Worm (Caenorhabditis elegans) whole organism, young adult: Measurements from ENCODE around the gene F54B3.1.

Experiments
- F10E7.11 ChIP-seq: sonication (generic microtip); optimal IDR thresholded peaks from 2 replicates; lab custom pipeline; 2017; ENCODE audit warnings: mild to moderate bottlenecking, missing genetic modification characterization, moderate library complexity, missing compliant biosample characterization
- aptf-2 ChIP-seq: fragments of 200-800 bp; sonication (Bioruptor generic); conservative IDR thresholded peaks from 2 replicates; pipeline ENCODE4 v1.3.6; 2022; ENCODE audit warnings: missing genetic modification reagents, missing genetic modification characterization, missing compliant biosample characterization
- attf-3 ChIP-seq: fragments of 200-800 bp; sonication (Bioruptor generic); conservative IDR thresholded peaks from 2 replicates; pipeline ENCODE4 v1.3.6; 2022; ENCODE audit warnings: missing genetic modification reagents, missing genetic modification characterization, missing compliant biosample characterization
- ccch-3 ChIP-seq: fragments of 200-800 bp; sonication (Bioruptor generic); optimal IDR thresholded peaks from 2 replicates; lab custom pipeline; 2018; ENCODE audit warnings: mild to moderate bottlenecking, missing genetic modification characterization, missing compliant biosample characterization
- cebp-2 ChIP-seq: fragments of 200-800 bp; sonication (Bioruptor generic); IDR thresholded peaks from 2 replicates; pipeline ENCODE4 v1.3.6; 2022; ENCODE audit warnings: missing genetic modification characterization, missing compliant biosample characterization
- ceh-58 ChIP-seq: fragments of 200-800 bp; sonication (Bioruptor generic); IDR thresholded peaks from 2 replicates; pipeline ENCODE4 v1.3.6; 2022; ENCODE audit warnings: missing genetic modification characterization, missing compliant biosample characterization
- chd-7 ChIP-seq: sonication (generic microtip); optimal IDR thresholded peaks from 2 replicates; lab custom pipeline; 2016; ENCODE audit warnings: mild to moderate bottlenecking, missing genetic modification characterization, moderate library complexity, missing compliant biosample characterization
- him-1 ChIP-seq: sonication (generic microtip); optimal IDR thresholded peaks from 2 replicates; lab custom pipeline; 2016; ENCODE audit warnings: missing genotype, missing genetic modification reagents, missing genetic modification characterization, missing compliant biosample characterization
- hsf-1 ChIP-seq: fragments of 200-800 bp; sonication (Bioruptor generic); IDR thresholded peaks from 2 replicates; pipeline ENCODE4 v1.3.6; 2022; ENCODE audit warnings: missing genetic modification reagents, missing genetic modification characterization, missing compliant biosample characterization
- mcd-1 ChIP-seq: fragments of 200-800 bp; sonication (Bioruptor generic); IDR thresholded peaks from 2 replicates; pipeline ENCODE4 v1.3.6; 2022; ENCODE audit warnings: missing genetic modification reagents, missing genetic modification characterization, missing compliant biosample characterization
- nhr-90 ChIP-seq: sonication (generic microtip); optimal IDR thresholded peaks from 2 replicates; lab custom pipeline; 2016; ENCODE audit warnings: missing genotype, mild to moderate bottlenecking, missing genetic modification characterization, missing compliant biosample characterization
- snpc-1.1 ChIP-seq: sonication (generic microtip); optimal IDR thresholded peaks from 2 replicates; lab custom pipeline; 2017; ENCODE audit warnings: missing genetic modification characterization, mild to moderate bottlenecking, missing compliant biosample characterization, antibody characterized with exemption, moderate library complexity, missing genotype, missing genetic modification reagents; ENCODE audit not compliant: insufficient read depth
- unc-62 ChIP-seq: fragments of 150-350 bp; optimal IDR thresholded peaks from 2 replicates; lab custom pipeline; 2014; ENCODE audit warnings: missing biosample characterization, missing genetic modification reagents, missing genetic modification characterization

DNA sequence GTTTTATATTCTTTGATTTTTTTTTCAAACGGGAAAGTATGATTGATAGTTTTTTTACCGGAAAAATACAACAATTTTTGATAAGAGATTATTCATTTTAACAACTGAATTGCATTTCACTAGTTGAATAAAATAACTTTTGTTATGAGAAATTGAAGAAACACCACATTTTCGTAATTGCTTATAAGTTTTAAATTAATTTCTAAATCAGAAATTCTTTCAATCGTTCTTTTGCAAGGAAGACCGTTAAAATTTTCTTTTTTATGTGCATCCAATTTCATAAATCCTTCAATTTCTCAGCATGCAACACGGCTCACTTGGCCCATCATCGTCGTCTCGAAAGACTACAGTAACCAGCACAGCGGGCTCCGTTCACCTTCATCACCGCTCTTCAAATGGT, 28.5 kb upstream of the F54B3.1 start, which contains the start of gene plc-3:
- no peak for TF ChIP-seq F10E7.11
- TF ChIP-seq ceh-58 (GFP tag; lab: Robert Waterston, UW), result no peak
- TF ChIP-seq mcd-1, result no peak
- no peak for TF ChIP-seq hsf-1
- TF ChIP-seq unc-62 (GFP tag; lab: Kevin White, UChicago), result no peak
- TF ChIP-seq attf-3 (GFP tag; lab: Robert Waterston, UW), result no peak
- no peak for TF ChIP-seq chd-7 (tag; lab: Kevin White, UChicago)
- TF ChIP-seq cebp-2 (GFP tag; lab: Robert Waterston, UW), result no peak
- TF ChIP-seq snpc-1.1, result no peak
- TF ChIP-seq him-1 (tag; lab: Kevin White, UChicago), result no peak
- TF ChIP-seq ccch-3 (GFP tag; lab: Kevin White, UChicago), result no peak
- no peak for TF ChIP-seq nhr-90 (tag; lab: Kevin White, UChicago)
- TF ChIP-seq aptf-2, result no peak
